Worm (Caenorhabditis elegans) whole organism, L4/young adult: ENCODE data around the gene sri-43.
"Not testable (repeated sequence)": the region's sequence is repeated elsewhere in the genome, so short reads cannot be mapped to it uniquely, and the experiment has no call there.

Experiments
- W03F9.2 ChIP-seq: fragments of 150-350 bp; optimal IDR thresholded peaks from 2 replicates; lab custom pipeline; 2014; ENCODE audit warnings: missing biosample characterization, missing genetic modification characterization
- dao-5 ChIP-seq: sonication (generic microtip); optimal IDR thresholded peaks from 2 replicates; lab custom pipeline; 2016; ENCODE audit warnings: missing genotype, missing genetic modification characterization, moderate library complexity, missing compliant biosample characterization
- him-1 ChIP-seq: sonication (generic microtip); optimal IDR thresholded peaks from 2 replicates; lab custom pipeline; 2016; ENCODE audit warnings: missing genotype, missing genetic modification reagents, missing genetic modification characterization, missing compliant biosample characterization

The sri-43 gene

DNA sequence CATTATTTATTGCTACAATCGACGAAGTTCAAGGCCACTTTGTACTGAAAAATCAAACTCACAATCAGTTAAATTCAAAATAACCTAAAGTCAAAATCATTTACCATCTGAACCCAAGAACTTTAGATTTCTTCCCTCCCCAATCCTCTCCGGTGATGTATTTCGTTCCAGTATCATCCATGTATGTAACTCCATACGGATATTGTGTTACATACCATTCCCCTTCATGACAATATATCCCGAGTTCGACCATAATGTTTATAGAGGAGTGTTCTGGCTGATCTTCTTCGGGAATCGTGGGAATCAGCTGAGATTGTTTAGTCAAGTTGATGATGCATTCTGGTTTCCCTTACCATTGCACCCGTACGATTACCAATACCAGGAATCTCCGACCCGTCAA is 4.0 kb upstream of the sri-43 start:
- TF ChIP-seq him-1 (tag; lab: Kevin White, UChicago), result no peak

DNA sequence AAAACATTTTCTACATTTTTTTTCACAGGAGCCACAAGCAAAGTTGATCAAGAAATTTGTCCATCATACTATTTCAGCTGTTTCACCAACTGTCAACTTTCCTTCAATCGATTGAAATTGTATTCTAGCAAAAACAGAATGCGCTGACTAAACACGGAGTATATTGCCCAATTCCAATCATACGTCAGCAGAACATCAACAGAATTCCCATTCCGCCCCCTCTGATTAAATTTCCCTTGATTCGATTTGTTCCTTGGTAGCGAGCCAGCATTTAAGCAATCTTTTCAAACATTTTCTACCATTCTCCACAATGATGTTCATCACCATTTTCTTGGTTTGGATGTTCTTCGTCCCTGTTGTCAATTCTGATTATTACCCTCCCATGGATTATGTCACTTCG is 1.4 kb upstream of the sri-43 start, which contains the start of gene T10D4.15:
T10D4.15 (plus strand) TSS at position 301 of the 400 bp plus-strand sequence.
- TF ChIP-seq dao-5 (tag; lab: Kevin White, UChicago) (no peak), him-1 (tag; lab: Kevin White, UChicago) (no peak), W03F9.2 (tag; lab: Kevin White, UChicago) (no peak)

DNA sequence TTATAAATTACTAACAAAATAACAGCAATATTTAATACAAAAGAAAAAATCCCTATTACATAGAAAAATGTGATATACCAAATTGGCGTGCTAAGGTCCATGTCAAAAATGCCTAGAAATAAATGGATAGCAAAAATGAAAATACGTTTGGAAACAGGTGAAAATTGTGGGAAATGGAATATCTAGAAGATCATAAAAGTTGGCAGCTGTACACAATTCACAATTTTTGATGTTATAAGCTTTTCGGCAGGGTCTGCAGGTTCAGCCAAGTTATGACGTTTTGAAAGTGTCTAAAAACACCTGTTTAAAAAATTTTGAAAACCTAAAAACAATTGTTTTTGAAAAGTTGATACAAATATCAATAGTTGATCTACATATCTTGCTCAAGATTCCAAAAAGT is 1.6 kb downstream of the sri-43 start, which contains the start of gene sri-42:
sri-42 (minus strand) TSS at position 101 of the 400 bp plus-strand sequence.
- TF ChIP-seq dao-5, W03F9.2, him-1 (tag; lab: Kevin White, UChicago): not testable (repeated sequence)

DNA sequence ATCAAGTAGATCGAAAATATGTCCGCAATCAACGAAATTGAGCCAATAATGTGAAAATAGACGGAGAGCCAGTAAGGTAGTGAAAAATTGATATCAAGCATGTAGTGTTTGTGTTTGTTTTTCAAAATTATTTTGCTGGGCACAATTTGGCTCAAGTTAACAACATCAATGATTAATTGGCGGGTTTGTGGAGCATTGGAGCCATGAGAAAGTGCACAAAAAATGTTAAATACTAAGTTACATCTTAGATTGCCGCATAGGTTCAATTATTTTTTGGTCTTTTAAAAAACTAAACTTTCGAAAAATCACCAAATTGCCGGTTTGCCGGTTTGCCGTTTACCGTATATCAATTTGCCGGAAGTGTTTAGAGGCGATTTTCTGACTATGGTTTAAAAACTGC is 6.6 kb downstream of the sri-43 start, which contains the start of gene sri-54:
sri-54 (minus strand) TSS at position 101 of the 400 bp plus-strand sequence.
- no peak for TF ChIP-seq dao-5 (tag; lab: Kevin White, UChicago)
- no peak for TF ChIP-seq him-1 (tag; lab: Kevin White, UChicago)
- TF ChIP-seq W03F9.2 (tag; lab: Kevin White, UChicago), result no peak

DNA sequence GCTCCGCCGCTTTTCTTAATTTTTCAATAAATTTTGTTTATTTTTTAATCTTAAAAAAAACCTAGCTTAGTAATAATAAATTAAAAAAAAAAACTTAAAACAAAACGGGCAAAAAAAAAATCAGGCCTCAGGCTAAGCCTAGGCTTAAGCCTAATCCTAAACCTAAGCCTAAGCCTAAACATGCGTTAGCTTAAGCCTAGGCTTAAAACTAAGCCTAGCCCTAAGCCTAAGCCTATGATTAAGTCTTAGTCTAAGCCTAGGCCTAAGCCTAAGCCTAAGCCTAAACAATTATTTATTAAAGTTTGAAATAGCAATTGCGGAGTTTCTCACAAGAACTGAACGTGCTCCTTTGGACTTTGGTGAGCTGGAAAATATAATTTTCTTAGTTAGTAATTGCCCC is 9.2 kb downstream of the sri-43 start:
- TF ChIP-seq him-1 (tag; lab: Kevin White, UChicago), result no peak
- no peak for TF ChIP-seq dao-5 (tag; lab: Kevin White, UChicago)
- no peak for TF ChIP-seq W03F9.2 (tag; lab: Kevin White, UChicago)

DNA sequence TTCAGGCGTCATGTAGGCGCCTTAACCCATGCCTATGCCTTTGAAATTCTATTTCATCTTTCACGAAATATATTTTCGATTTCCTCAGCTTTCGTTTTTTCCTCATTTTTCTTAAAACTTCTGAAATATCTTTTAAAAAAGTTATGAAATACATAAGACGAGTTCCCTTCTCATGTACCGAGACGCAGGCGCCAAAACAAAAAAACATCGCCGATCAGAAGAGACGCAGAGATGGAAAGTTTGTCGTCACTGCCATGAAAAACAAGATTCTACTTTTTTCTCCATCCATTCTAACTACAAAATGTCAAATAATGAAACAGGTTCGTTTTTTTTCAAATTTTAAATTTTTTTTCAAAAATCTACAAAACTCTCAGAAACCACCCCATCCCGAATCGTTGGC is 15.4 kb downstream of the sri-43 start, which contains the start of gene chil-24:
chil-24 (plus strand) TSS at position 156 of the 400 bp plus-strand sequence.
- TF ChIP-seq W03F9.2 (tag; lab: Kevin White, UChicago), result no peak
- no peak for TF ChIP-seq dao-5 (tag; lab: Kevin White, UChicago)
- TF ChIP-seq him-1 (tag; lab: Kevin White, UChicago), result no peak

DNA sequence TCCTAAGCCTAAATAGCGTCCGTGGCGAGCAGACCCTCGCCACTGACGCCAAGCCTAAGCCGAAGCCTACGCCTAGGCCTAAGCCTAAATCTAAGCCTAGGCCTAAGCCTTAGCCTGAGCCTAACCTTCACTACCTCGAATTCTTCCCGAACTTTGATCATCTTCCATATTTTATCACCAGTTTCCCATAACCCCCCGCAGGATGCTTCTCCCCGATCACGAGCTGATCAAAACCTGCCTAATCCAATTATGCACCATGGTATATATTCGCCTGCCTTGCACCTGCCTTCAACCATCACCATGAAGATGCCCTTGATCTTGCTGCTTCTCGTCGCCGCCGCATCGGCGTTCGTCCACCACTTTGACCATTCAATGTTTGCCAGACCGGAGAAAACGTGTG is 17.7 kb downstream of the sri-43 start, which contains the start of gene ins-31:
ins-31 (plus strand) TSS at position 301 of the 400 bp plus-strand sequence.
- TF ChIP-seq dao-5, him-1, W03F9.2 (tag; lab: Kevin White, UChicago): not testable (repeated sequence)

DNA sequence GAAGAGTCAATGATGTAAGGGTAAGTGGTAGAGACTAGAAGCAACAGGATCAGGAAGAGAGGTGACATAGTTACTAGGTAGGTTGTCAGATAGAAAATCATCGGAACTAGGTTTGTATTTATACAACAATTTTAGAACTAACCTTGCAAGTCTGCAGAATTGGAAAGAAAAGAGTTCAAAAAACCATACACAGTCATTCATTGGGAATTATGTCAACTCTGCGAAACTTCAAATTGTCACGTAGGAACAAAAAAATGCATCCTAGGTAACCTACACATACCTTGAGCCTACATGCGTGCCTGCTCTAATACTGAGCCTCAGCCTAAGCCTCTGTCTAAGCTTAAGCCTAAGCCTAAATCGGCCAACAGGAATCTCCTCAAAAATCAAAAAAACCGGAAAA is 18.1 kb downstream of the sri-43 start, which contains the start of gene ins-19:
ins-19 (minus strand) TSS at position 101 of the 400 bp plus-strand sequence.
- no peak for TF ChIP-seq him-1 (tag; lab: Kevin White, UChicago)
- no peak for TF ChIP-seq W03F9.2 (tag; lab: Kevin White, UChicago)
- no peak for TF ChIP-seq dao-5 (tag; lab: Kevin White, UChicago)

DNA sequence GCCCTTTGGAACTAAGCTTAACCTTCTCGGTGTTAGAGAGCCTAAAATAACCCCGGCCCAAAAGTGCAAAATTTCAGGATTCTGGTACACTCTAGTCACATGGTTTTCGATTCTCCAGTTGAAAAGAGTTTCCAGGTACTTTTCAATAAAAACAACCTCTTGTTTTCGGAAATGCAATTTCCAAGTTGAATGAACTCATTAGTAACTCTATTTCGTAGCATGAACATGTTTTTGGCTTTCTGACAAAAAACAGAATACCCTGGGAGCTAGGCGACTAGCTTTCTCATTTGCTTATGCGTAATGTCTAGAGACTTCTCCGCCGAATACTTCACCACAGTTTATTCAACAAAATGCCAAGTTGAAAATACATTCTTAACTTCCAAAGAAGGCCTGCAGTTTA is 21.2 kb downstream of the sri-43 start, which contains the start of gene srh-71:
srh-71 (plus strand) TSS at position 301 of the 400 bp plus-strand sequence.
- TF ChIP-seq W03F9.2 (tag; lab: Kevin White, UChicago), result no peak
- TF ChIP-seq him-1 (tag; lab: Kevin White, UChicago), result no peak
- no peak for TF ChIP-seq dao-5 (tag; lab: Kevin White, UChicago)

DNA sequence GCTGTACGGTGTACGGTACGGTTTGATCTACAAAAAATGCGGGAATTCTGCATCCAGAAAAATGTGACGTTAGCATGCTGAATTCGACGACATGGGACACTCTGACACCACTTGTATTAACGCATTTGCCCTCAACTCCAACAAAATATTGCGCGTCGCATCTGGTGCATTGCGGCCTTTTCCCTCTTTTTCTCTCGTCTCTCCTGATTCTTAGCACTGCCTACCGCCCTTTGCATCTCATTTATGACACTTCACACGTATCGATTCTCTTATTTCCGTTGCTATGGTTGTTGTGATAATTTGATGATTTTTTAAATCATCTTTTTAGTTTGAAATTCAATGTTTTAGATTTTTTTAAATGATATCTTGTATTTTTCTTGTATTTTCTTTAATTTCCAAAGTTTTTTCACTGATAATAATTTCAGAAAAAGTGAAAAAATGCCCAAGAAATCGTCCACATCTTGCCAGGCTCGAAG is 25.5 kb downstream of the sri-43 start, which contains the start of gene T10D4.6:
T10D4.6 (plus strand) TSS at position 426 of the 476 bp plus-strand sequence.
- TF ChIP-seq him-1 (tag; lab: Kevin White, UChicago) (no peak), dao-5 (tag; lab: Kevin White, UChicago) (no peak), W03F9.2 (tag; lab: Kevin White, UChicago) (no peak)

DNA sequence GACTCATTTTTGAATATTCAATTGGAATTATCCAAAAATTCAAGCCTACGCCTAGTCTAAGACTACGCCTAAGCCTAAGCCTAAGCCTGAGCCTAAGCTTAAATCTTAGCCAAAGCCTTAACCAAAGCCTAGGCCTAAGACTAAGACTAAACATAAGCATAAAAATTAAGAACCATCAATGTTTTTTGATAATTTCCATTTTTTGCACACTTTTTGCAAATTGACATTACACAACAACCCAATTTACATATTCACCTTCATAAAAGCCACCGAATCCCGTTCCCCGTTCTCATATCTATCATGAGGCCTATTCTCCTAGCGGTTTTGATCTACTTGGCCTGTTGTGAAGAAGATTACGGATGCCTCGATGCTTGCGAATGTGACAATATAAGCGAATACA is 27.0 kb downstream of the sri-43 start, which contains the start of gene T10D4.7:
T10D4.7 (plus strand) TSS at position 301 of the 400 bp plus-strand sequence.
- TF ChIP-seq him-1 (tag; lab: Kevin White, UChicago), result no peak
- no peak for TF ChIP-seq W03F9.2 (tag; lab: Kevin White, UChicago)
- no peak for TF ChIP-seq dao-5 (tag; lab: Kevin White, UChicago)

DNA sequence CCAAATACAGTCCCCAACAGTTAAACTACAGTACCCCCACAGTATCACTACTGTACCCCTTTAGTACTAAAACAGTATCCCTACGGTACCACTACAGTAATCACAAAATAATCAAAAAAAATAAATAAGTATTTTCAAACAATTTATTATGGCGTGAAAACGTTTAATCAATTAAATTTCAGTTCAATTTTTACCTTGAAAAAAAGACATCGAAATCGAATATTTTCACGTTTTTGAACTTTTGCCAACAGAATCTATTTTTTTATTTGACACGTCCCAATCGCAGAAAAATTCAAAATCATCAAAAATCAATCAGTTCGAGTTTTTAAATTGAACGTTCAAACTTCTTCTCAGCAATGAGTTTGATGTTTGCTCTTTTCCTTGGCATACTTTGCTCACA is 30.5 kb downstream of the sri-43 start, which contains the start of gene clec-123:
clec-123 (plus strand) TSS at position 301 of the 400 bp plus-strand sequence.
- TF ChIP-seq him-1 (tag; lab: Kevin White, UChicago), result no peak
- TF ChIP-seq W03F9.2 (tag; lab: Kevin White, UChicago), result no peak
- no peak for TF ChIP-seq dao-5 (tag; lab: Kevin White, UChicago)

DNA sequence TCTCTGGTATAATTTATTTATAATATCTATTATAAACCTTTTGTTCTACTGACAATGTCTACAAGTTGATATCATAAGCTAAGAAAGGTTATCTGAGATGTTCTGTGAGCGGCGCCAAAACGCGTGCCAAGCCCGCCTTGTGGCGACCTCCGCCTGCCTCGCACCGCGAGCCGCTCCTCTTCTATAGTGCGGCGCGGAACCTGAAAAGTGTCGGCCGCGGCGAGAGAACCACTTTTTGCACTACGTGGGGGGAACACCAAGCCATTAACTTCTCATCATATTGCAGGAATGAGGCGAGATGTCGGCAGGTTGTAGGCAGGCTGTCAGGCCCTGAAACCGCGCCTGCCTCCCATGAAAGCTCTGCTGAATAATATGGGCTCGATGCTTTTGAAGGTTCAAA is 31.2 kb downstream of the sri-43 start:
- no peak for TF ChIP-seq W03F9.2 (tag; lab: Kevin White, UChicago)
- no peak for TF ChIP-seq him-1 (tag; lab: Kevin White, UChicago)
- TF ChIP-seq dao-5 (tag; lab: Kevin White, UChicago), result no peak
